Worm (Caenorhabditis elegans): ENCODE measurements around the gene F38B7.10.

DNA sequence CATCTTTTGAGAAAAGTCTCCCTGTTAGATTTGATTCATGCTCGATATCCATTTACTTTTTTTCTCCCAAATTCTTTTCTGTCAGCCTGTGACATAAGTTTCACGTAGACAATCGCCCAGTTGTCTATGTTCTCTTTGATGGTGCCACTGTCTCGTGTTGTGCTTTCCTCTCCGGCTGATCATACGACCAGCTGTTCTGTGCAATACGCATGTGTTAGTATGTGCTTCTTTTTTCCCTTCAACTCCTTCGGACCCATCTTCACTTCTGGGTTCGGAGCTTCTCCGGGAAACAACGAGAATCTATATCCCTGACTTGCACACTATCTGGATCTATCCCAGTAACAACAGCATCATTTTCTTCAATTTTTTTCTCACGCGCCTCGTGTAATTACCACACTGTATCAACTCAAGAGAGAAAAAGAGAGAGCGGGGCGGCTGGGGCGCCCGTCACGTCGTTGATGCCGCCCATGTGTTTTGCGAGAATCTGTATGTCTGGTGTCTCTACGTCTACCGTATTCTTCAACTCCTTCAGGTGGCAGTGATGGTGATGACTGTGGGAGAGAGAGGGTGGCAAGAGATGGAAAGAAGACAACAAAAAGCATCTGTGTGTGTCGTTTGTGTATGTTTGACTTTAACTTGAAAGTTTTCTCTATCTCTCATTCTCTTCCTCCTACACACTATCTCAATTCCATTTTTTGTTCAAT, 13.3 kb upstream of the F38B7.10 start:
- TF ChIP-seq nfya-1 (tag; optimal IDR thresholded peaks at IDR 0.05), result no peak
- no peak for TF ChIP-seq C38D4.7 (GFP tag; optimal IDR thresholded peaks at IDR 0.05)
- TF ChIP-seq nhr-11 (tag; optimal IDR thresholded peaks at IDR 0.05), result no peak
- no peak for TF ChIP-seq pha-4 (tag; optimal IDR thresholded peaks at IDR 0.05)
- TF ChIP-seq syd-9 (tag; optimal IDR thresholded peaks at IDR 0.05), result no peak
- TF ChIP-seq ama-1 (optimal IDR thresholded peaks at IDR 0.05), result no peak
- TF ChIP-seq unc-86 (tag; optimal IDR thresholded peaks at IDR 0.05), result no peak
- TF ChIP-seq mec-3 (tag; optimal IDR thresholded peaks at IDR 0.05; ENCODE audit: borderline replicate concordance), result no peak
- TF ChIP-seq ceh-31 (tag; optimal IDR thresholded peaks at IDR 0.05), result peak; percentile 44
